Fruit fly (Drosophila melanogaster): ENCODE measurements around the gene Cp18.

DNA sequence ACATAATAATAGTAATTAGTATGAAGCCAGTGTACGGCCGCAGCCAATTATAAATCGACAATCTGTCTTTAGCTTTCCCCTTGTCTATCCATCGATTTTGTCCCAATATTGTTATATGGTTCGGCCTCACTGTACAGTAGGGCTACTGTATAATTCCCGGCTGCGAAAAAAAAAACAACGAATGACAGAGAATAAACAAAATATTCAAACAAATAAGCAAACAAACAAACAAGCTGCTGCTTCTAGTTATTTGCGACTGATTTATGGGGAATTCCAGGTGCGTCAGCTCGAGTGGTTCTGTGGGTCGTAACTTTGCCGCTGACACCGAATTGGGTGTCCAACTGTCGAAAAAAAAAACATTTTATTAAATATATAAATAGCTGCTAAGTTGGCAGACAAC is 36.9 kb upstream of the Cp18 start:
- TF ChIP-seq Jra (GFP tag; optimal IDR thresholded peaks at IDR 0.05) = no peak
- TF ChIP-seq Myc (optimal IDR thresholded peaks at IDR 0.05) = no peak

All from whole organism, wandering third instar larva.